Worm (Caenorhabditis elegans): ENCODE results near the gene K08D10.10.

Gene K08D10.10

ce11 chrIV:4176088-4176487, 24.1 kb downstream of the K08D10.10 start, which contains the start of gene dnj-15:
Gene dnj-15, plus strand, starts transcription at chrIV:4176388.
- no peak for TF ChIP-seq C34F6.9 (tag; optimal IDR thresholded peaks at IDR 0.05)
- no peak for TF ChIP-seq lin-11 (tag; optimal IDR thresholded peaks at IDR 0.05)
- TF ChIP-seq nhr-10 (tag; optimal IDR thresholded peaks at IDR 0.05), result no peak
- TF ChIP-seq skn-1 (tag; optimal IDR thresholded peaks at IDR 0.05), result no peak
- no peak for TF ChIP-seq nhr-25 (tag; optimal IDR thresholded peaks at IDR 0.05)
- TF ChIP-seq sem-4 (tag; optimal IDR thresholded peaks at IDR 0.05), result no peak
- no peak for TF ChIP-seq ama-1 (optimal IDR thresholded peaks at IDR 0.05)
- TF ChIP-seq egl-27 (tag; optimal IDR thresholded peaks at IDR 0.05), result no peak
- TF ChIP-seq unc-39 (tag; optimal IDR thresholded peaks at IDR 0.05), result no peak
- no peak for TF ChIP-seq gmeb-1 (tag; optimal IDR thresholded peaks at IDR 0.05)
- TF ChIP-seq lsy-2 (tag; optimal IDR thresholded peaks at IDR 0.05), result no peak
- no peak for TF ChIP-seq ztf-1 (GFP tag; conservative IDR thresholded peaks at IDR 0.05)
- TF ChIP-seq sma-9 (GFP tag; optimal IDR thresholded peaks at IDR 0.05), result no peak
- no peak for TF ChIP-seq sma-9 (tag; optimal IDR thresholded peaks at IDR 0.05)
- no peak for TF ChIP-seq unc-62 (GFP tag; optimal IDR thresholded peaks at IDR 0.05)
- no peak for TF ChIP-seq peb-1 (tag; optimal IDR thresholded peaks at IDR 0.05)
- no peak for TF ChIP-seq ZK546.5 (tag; optimal IDR thresholded peaks at IDR 0.05)

- TF ChIP-seq nhr-12 (tag; optimal IDR thresholded peaks at IDR 0.05), result no peak
- no peak for TF ChIP-seq F13H6.1 (tag; optimal IDR thresholded peaks at IDR 0.05)
- TF ChIP-seq skn-1 (tag; optimal IDR thresholded peaks at IDR 0.05), result no peak
- no peak for TF ChIP-seq nhr-21 (tag; optimal IDR thresholded peaks at IDR 0.05)
- no peak for TF ChIP-seq egl-27 (tag; optimal IDR thresholded peaks at IDR 0.05)
- no peak for TF ChIP-seq elt-1 (tag; optimal IDR thresholded peaks at IDR 0.05)
- no peak for TF ChIP-seq gmeb-1 (tag; optimal IDR thresholded peaks at IDR 0.05)
- no peak for TF ChIP-seq nhr-10 (tag; optimal IDR thresholded peaks at IDR 0.05)
- TF ChIP-seq sem-4 (tag; optimal IDR thresholded peaks at IDR 0.05), result no peak
- TF ChIP-seq crh-2 (tag; optimal IDR thresholded peaks at IDR 0.05), result no peak
- TF ChIP-seq ZK546.5 (tag; optimal IDR thresholded peaks at IDR 0.05), result no peak
- no peak for TF ChIP-seq nhr-25 (tag; optimal IDR thresholded peaks at IDR 0.05)
- TF ChIP-seq alr-1 (tag; optimal IDR thresholded peaks at IDR 0.05), result no peak
- TF ChIP-seq nhr-77 (tag; optimal IDR thresholded peaks at IDR 0.05), result no peak
- no peak for TF ChIP-seq nhr-11 (tag; optimal IDR thresholded peaks at IDR 0.05)
Observed at ce11 chrIV:4176659-4177058, 24.6 kb downstream of the K08D10.10 start.

ce11 chrIV:4177560-4177959, 25.5 kb downstream of the K08D10.10 start:
- no peak for TF ChIP-seq ztf-11 (tag; optimal IDR thresholded peaks at IDR 0.05)
- no peak for TF ChIP-seq lsy-2 (tag; optimal IDR thresholded peaks at IDR 0.05)

- TF ChIP-seq mdl-1 (tag; optimal IDR thresholded peaks at IDR 0.05) (no peak), elt-1 (tag; optimal IDR thresholded peaks at IDR 0.05) (no peak), ztf-1 (GFP tag; conservative IDR thresholded peaks at IDR 0.05) (no peak), crh-2 (tag; optimal IDR thresholded peaks at IDR 0.05) (no peak), F13H6.1 (tag; optimal IDR thresholded peaks at IDR 0.05) (no peak), peb-1 (tag; optimal IDR thresholded peaks at IDR 0.05) (no peak), zag-1 (tag; optimal IDR thresholded peaks at IDR 0.05) (no peak), skn-1 (tag; optimal IDR thresholded peaks at IDR 0.05) (no peak), unc-55 (GFP tag; optimal IDR thresholded peaks at IDR 0.05) (no peak), mbf-1 (tag; optimal IDR thresholded peaks at IDR 0.05) (no peak), ztf-4 (tag; optimal IDR thresholded peaks at IDR 0.05) (no peak), mab-5 (tag; optimal IDR thresholded peaks at IDR 0.05) (no peak), ceh-82 (tag; optimal IDR thresholded peaks at IDR 0.05) (no peak), nhr-12 (tag; optimal IDR thresholded peaks at IDR 0.05) (no peak), aly-2 (tag; optimal IDR thresholded peaks at IDR 0.05) (no peak), nhr-77 (tag; optimal IDR thresholded peaks at IDR 0.05) (no peak), lsy-2 (tag; optimal IDR thresholded peaks at IDR 0.05) (no peak), nhr-237 (tag; optimal IDR thresholded peaks at IDR 0.05) (no peak), nhr-10 (tag; optimal IDR thresholded peaks at IDR 0.05) (no peak)
Observed at ce11 chrIV:4178424-4178823, 26.4 kb downstream of the K08D10.10 start, which contains the start of gene tsen-34. Gene tsen-34, plus strand, starts transcription at chrIV:4178457.

- TF ChIP-seq lsy-2 (tag; optimal IDR thresholded peaks at IDR 0.05), result peak in 1 of 2 experiments; percentile 31
Observed at ce11 chrIV:4180032-4180431, 28.0 kb downstream of the K08D10.10 start.
